Worm (Caenorhabditis elegans) whole organism, mixed stage, embryonic: ENCODE data around the gene seb-3.
A peak's percentile ranks its signal among the peaks of the same experiment; 100 is the strongest.

Experiments used
- M03D4.4 ChIP-seq: sonication (generic microtip); optimal IDR thresholded peaks from 2 replicates; lab custom pipeline; 2017; ENCODE audit warnings: mild to moderate bottlenecking, missing genetic modification characterization, missing compliant biosample characterization
- bed-3 ChIP-seq: fragments of 200-800 bp; sonication (Bioruptor generic); optimal IDR thresholded peaks from 3 replicates; lab custom pipeline; 2018; ENCODE audit warnings: mild to moderate bottlenecking, missing genetic modification characterization, moderate library complexity, missing compliant biosample characterization
- blmp-1 ChIP-seq: fragments of 150-350 bp; optimal IDR thresholded peaks from 2 replicates; lab custom pipeline; 2014; ENCODE audit warnings: missing biosample characterization, missing genetic modification characterization
- ceh-39 ChIP-seq: fragments of 150-350 bp; optimal IDR thresholded peaks from 2 replicates; lab custom pipeline; 2014; ENCODE audit warnings: missing biosample characterization, missing genetic modification characterization
- ceh-43 ChIP-seq: fragments of 200-800 bp; sonication (Bioruptor generic); optimal IDR thresholded peaks from 2 replicates; lab custom pipeline; 2018; ENCODE audit warnings: mild to moderate bottlenecking, missing genetic modification characterization, moderate library complexity, missing compliant biosample characterization
- ceh-83 ChIP-seq: fragments of 200-800 bp; sonication (Bioruptor generic); optimal IDR thresholded peaks from 2 replicates; lab custom pipeline; 2018; ENCODE audit warnings: mild to moderate bottlenecking, missing genetic modification characterization, missing compliant biosample characterization
- ces-1 ChIP-seq: fragments of 150-350 bp; optimal IDR thresholded peaks from 2 replicates; lab custom pipeline; 2014; ENCODE audit warnings: missing biosample characterization, missing genetic modification reagents, missing genetic modification characterization
- cnd-1 ChIP-seq: fragments of 200-800 bp; sonication (Bioruptor generic); optimal IDR thresholded peaks from 2 replicates; lab custom pipeline; 2018; ENCODE audit warnings: mild to moderate bottlenecking, missing genetic modification characterization, missing compliant biosample characterization
- drap-1 ChIP-seq: fragments of 200-800 bp; sonication (Bioruptor generic); optimal IDR thresholded peaks from 3 replicates; lab custom pipeline; 2018; ENCODE audit warnings: mild to moderate bottlenecking, missing genetic modification characterization, missing compliant biosample characterization
- elt-1 ChIP-seq: sonication (generic microtip); optimal IDR thresholded peaks from 2 replicates; lab custom pipeline; 2017; ENCODE audit warnings: missing genetic modification characterization, mild to moderate bottlenecking, missing compliant biosample characterization, antibody characterized with exemption, moderate library complexity, borderline replicate concordance; ENCODE audit not compliant: insufficient read depth
- elt-3 ChIP-seq: fragments of 150-350 bp; optimal IDR thresholded peaks from 2 replicates; lab custom pipeline; 2014; ENCODE audit warnings: missing biosample characterization, missing genetic modification characterization
- flh-1 ChIP-seq: fragments of 200-800 bp; sonication (Bioruptor generic); optimal IDR thresholded peaks from 2 replicates; lab custom pipeline; 2018; ENCODE audit warnings: mild to moderate bottlenecking, missing genetic modification characterization, moderate library complexity, missing compliant biosample characterization
- ham-2 ChIP-seq: fragments of 200-800 bp; sonication (Bioruptor generic); optimal IDR thresholded peaks from 2 replicates; lab custom pipeline; 2018; ENCODE audit warnings: mild to moderate bottlenecking, missing genetic modification characterization, missing compliant biosample characterization
- hlh-1 ChIP-seq: fragments of 150-350 bp; optimal IDR thresholded peaks from 2 replicates; lab custom pipeline; 2014; ENCODE audit warnings: missing biosample characterization, missing genetic modification reagents, missing genetic modification characterization
- lin-13 ChIP-seq: fragments of 150-350 bp; optimal IDR thresholded peaks from 2 replicates; lab custom pipeline; 2014; ENCODE audit warnings: missing biosample characterization, missing genetic modification characterization
- lin-32 ChIP-seq: fragments of 200-800 bp; sonication (Bioruptor generic); optimal IDR thresholded peaks from 2 replicates; lab custom pipeline; 2018; ENCODE audit warnings: mild to moderate bottlenecking, missing genetic modification characterization, missing compliant biosample characterization
- lsy-2 ChIP-seq: fragments of 150-350 bp; optimal IDR thresholded peaks from 2 replicates; lab custom pipeline; 2014; ENCODE audit warnings: missing biosample characterization, missing genetic modification characterization
- mab-5 ChIP-seq: fragments of 150-350 bp; optimal IDR thresholded peaks from 2 replicates; lab custom pipeline; 2014; ENCODE audit warnings: missing biosample characterization, missing genetic modification characterization
- mep-1 ChIP-seq: fragments of 150-350 bp; optimal IDR thresholded peaks from 2 replicates; lab custom pipeline; 2017; ENCODE audit warnings: missing biosample characterization, missing genetic modification reagents, missing genetic modification characterization, inconsistent platforms
- mls-2 ChIP-seq: sonication (generic microtip); optimal IDR thresholded peaks from 2 replicates; lab custom pipeline; 2016; ENCODE audit warnings: mild to moderate bottlenecking, missing genetic modification characterization, moderate library complexity, missing compliant biosample characterization
- nhr-2 ChIP-seq: fragments of 150-350 bp; optimal IDR thresholded peaks from 2 replicates; lab custom pipeline; 2014; ENCODE audit warnings: missing biosample characterization, missing genetic modification characterization
- nhr-237 ChIP-seq: fragments of 150-350 bp; optimal IDR thresholded peaks from 2 replicates; lab custom pipeline; 2014; ENCODE audit warnings: missing biosample characterization, missing genetic modification characterization
- nhr-28 ChIP-seq: fragments of 150-350 bp; optimal IDR thresholded peaks from 2 replicates; lab custom pipeline; 2014; ENCODE audit warnings: missing biosample characterization, missing genetic modification characterization
- nhr-76 ChIP-seq: sonication (generic microtip); optimal IDR thresholded peaks from 2 replicates; lab custom pipeline; 2017; ENCODE audit warnings: missing biosample characterization, missing genetic modification characterization
- pha-4 ChIP-seq: fragments of 150-350 bp; optimal IDR thresholded peaks from 2 replicates; lab custom pipeline; 2018; ENCODE audit warnings: missing biosample characterization, missing genetic modification reagents, missing genetic modification characterization
- sem-2 ChIP-seq: fragments of 200-800 bp; sonication (Bioruptor generic); optimal IDR thresholded peaks from 2 replicates; lab custom pipeline; 2018; ENCODE audit warnings: mild to moderate bottlenecking, missing genetic modification characterization, missing compliant biosample characterization
- snpc-4 ChIP-seq: fragments of 150-350 bp; optimal IDR thresholded peaks from 2 replicates; lab custom pipeline; 2014; ENCODE audit warnings: missing biosample characterization, missing genetic modification characterization
- sptf-1 ChIP-seq: sonication (generic microtip); optimal IDR thresholded peaks from 2 replicates; lab custom pipeline; 2017; ENCODE audit warnings: mild to moderate bottlenecking, missing genetic modification characterization, moderate library complexity, missing compliant biosample characterization
- tbx-8 ChIP-seq: fragments of 200-800 bp; sonication (Bioruptor generic); optimal IDR thresholded peaks from 2 replicates; lab custom pipeline; 2018; ENCODE audit warnings: mild to moderate bottlenecking, missing genetic modification characterization, moderate library complexity, missing compliant biosample characterization
- unc-120 ChIP-seq: sonication (generic microtip); optimal IDR thresholded peaks from 2 replicates; lab custom pipeline; 2017; ENCODE audit warnings: missing genetic modification characterization, missing compliant biosample characterization; ENCODE audit not compliant: poor library complexity, severe bottlenecking
- unc-62 ChIP-seq: fragments of 150-350 bp; optimal IDR thresholded peaks from 2 replicates; lab custom pipeline; 2014; ENCODE audit warnings: missing biosample characterization, missing genetic modification reagents, missing genetic modification characterization
- zip-8 ChIP-seq: fragments of 150-350 bp; optimal IDR thresholded peaks from 2 replicates; lab custom pipeline; 2014; ENCODE audit warnings: missing biosample characterization, missing genetic modification characterization
- ztf-11 ChIP-seq: fragments of 150-350 bp; optimal IDR thresholded peaks from 2 replicates; lab custom pipeline; 2014; ENCODE audit warnings: missing biosample characterization, missing genetic modification characterization

Gene seb-3

DNA sequence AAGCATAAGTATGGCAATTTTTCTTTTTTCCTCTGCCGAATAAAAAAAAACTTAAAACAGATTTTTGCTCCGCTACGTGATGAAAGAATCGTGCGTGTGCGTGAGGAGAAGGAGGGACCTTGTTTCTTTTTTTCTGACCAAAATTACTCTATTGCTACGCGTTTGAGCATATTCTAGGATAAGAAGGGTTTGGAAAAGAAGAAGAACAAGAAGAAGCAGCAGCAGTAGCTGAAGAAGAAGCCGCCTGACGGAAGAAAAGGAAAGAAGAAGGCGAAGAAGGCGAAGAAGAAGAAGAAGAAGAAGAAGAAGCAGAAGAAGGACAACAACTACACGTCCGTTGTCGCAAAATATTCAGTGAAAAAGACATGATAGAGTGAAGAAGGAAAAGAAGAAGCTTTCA is 10.0 kb upstream of the seb-3 start:
- TF ChIP-seq sptf-1: peak; percentile 7
- no peak for TF ChIP-seq hlh-1

DNA sequence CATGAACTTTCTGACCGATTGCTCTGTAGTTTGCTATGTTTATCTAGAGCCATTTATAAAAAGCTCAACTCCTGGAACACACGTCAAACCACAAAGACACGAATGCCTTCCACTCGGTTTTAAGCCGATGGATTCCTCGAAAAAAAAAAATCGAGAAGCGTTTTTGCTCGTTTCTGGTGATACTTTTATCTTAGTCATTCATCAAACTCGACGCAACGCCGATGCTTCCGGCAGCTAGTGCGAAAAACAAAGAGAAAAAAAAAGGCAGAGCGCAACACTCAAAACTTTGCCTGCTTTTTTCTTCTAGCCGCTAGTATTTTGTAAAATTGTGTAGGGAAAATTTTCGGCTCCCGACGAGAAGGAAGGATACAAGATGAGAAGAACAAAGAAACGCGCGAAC is 1.5 kb downstream of the seb-3 start:
- TF ChIP-seq ces-1 (GFP tag; lab: Kevin White, UChicago): no peak
- TF ChIP-seq lsy-2 (tag; lab: Kevin White, UChicago): no peak
- TF ChIP-seq unc-120 (tag; lab: Kevin White, UChicago): no peak
- TF ChIP-seq ceh-39 (tag; lab: Kevin White, UChicago): no peak
- no peak for TF ChIP-seq mab-5 (tag; lab: Kevin White, UChicago)
- no peak for TF ChIP-seq cnd-1
- TF ChIP-seq lin-32 (GFP tag; lab: Kevin White, UChicago): no peak
- TF ChIP-seq ztf-11 (tag; lab: Kevin White, UChicago): no peak
- no peak for TF ChIP-seq M03D4.4 (tag; lab: Kevin White, UChicago)
- no peak for TF ChIP-seq mep-1
- TF ChIP-seq ceh-83 (GFP tag; lab: Kevin White, UChicago): no peak
- TF ChIP-seq nhr-237 (tag; lab: Kevin White, UChicago): no peak
- no peak for TF ChIP-seq bed-3 (GFP tag; lab: Kevin White, UChicago)
- no peak for TF ChIP-seq flh-1 (GFP tag; lab: Kevin White, UChicago)
- no peak for TF ChIP-seq elt-3
- TF ChIP-seq elt-1: no peak
- TF ChIP-seq pha-4 (tag; lab: Kevin White, UChicago): no peak
- TF ChIP-seq ham-2 (GFP tag; lab: Kevin White, UChicago): no peak

DNA sequence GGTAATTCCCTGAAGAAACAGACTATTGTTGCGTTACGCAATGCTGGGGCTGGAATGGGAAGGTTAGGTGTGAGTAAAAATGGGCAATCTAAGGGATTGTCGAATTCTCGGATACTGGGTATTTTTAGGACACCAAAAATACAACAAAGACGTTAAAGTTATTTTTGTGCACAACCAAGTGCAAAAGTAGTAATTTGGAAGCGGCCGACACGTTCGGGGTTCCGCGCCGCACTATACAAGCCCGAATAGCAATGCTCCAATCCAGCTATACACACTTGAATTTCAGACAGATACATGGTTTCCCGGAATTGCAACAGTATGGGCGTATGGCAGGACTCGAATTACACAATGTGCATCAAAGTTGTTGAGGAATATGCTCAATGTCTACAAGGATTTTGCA is 1.9 kb downstream of the seb-3 start:
- TF ChIP-seq nhr-76 (tag; lab: Kevin White, UChicago): no peak
- no peak for TF ChIP-seq nhr-237 (tag; lab: Kevin White, UChicago)
- no peak for TF ChIP-seq drap-1 (GFP tag; lab: Kevin White, UChicago)
- TF ChIP-seq lin-32 (GFP tag; lab: Kevin White, UChicago): no peak
- no peak for TF ChIP-seq mab-5 (tag; lab: Kevin White, UChicago)
- TF ChIP-seq unc-62 (GFP tag; lab: Kevin White, UChicago): no peak
- no peak for TF ChIP-seq blmp-1 (tag; lab: Kevin White, UChicago)
- no peak for TF ChIP-seq tbx-8 (GFP tag; lab: Kevin White, UChicago)

ce11 chrX:15034787-15035186 is 8.7 kb downstream of the seb-3 start, which contains the start of gene dsc-1:
dsc-1 (minus strand) TSS chrX:15034832.
- TF ChIP-seq mls-2: no peak
- TF ChIP-seq sptf-1: no peak
- no peak for TF ChIP-seq hlh-1
- TF ChIP-seq ces-1 (GFP tag; lab: Kevin White, UChicago): no peak
- no peak for TF ChIP-seq lin-32 (GFP tag; lab: Kevin White, UChicago)
- TF ChIP-seq nhr-2: no peak
- TF ChIP-seq lin-13 (tag; lab: Kevin White, UChicago): no peak
- no peak for TF ChIP-seq elt-3
- no peak for TF ChIP-seq zip-8 (tag; lab: Kevin White, UChicago)
- no peak for TF ChIP-seq ceh-39 (tag; lab: Kevin White, UChicago)
- TF ChIP-seq tbx-8 (GFP tag; lab: Kevin White, UChicago): no peak
- TF ChIP-seq ceh-83 (GFP tag; lab: Kevin White, UChicago): no peak
- TF ChIP-seq nhr-237 (tag; lab: Kevin White, UChicago): no peak
- no peak for TF ChIP-seq lsy-2 (tag; lab: Kevin White, UChicago)
- no peak for TF ChIP-seq elt-1
- TF ChIP-seq nhr-76 (tag; lab: Kevin White, UChicago): no peak
- no peak for TF ChIP-seq bed-3 (GFP tag; lab: Kevin White, UChicago)
- TF ChIP-seq mep-1: no peak
- TF ChIP-seq snpc-4 (tag; lab: Kevin White, UChicago): no peak
- TF ChIP-seq pha-4 (tag; lab: Kevin White, UChicago): no peak

DNA sequence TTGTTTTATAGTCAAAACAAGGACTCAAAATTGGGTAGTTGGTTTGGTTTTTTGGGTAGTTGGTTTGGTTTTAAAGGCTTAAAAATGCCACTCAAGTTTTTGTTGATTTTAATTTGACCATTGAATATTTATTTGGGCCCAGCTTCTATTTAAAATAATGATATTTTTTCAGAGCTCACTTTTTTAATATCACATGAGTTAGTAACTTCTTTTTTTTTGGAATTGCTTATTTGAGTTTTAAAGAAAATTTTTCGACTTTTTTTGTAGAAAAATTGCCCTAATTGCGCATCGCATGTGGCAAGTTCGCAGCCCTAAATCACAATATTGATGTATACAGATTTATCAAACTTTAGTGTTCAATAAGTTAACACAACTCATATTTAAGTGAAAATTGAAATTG is 9.6 kb downstream of the seb-3 start:
- TF ChIP-seq cnd-1 (no peak), lin-32 (GFP tag; lab: Kevin White, UChicago) (no peak), lsy-2 (tag; lab: Kevin White, UChicago) (no peak), mep-1 (no peak), nhr-237 (tag; lab: Kevin White, UChicago) (no peak), ceh-39 (tag; lab: Kevin White, UChicago) (no peak), ceh-83 (GFP tag; lab: Kevin White, UChicago) (no peak), ceh-43 (GFP tag; lab: Kevin White, UChicago) (no peak), nhr-2 (no peak), elt-3 (no peak), drap-1 (GFP tag; lab: Kevin White, UChicago) (no peak), bed-3 (GFP tag; lab: Kevin White, UChicago) (no peak), ces-1 (GFP tag; lab: Kevin White, UChicago) (no peak), pha-4 (tag; lab: Kevin White, UChicago) (no peak), zip-8 (tag; lab: Kevin White, UChicago) (no peak), nhr-28 (tag; lab: Kevin White, UChicago) (no peak), sem-2 (GFP tag; lab: Kevin White, UChicago) (no peak)
- TF ChIP-seq, all 35 proteins: peak for 0
